Worm (Caenorhabditis elegans) whole organism, midembryonic: ENCODE results near the gene gst-9.
"Not testable (repeated sequence)": the region's sequence is repeated elsewhere in the genome, so short reads cannot be mapped to it uniquely, and the experiment has no call there.

Source experiments
- T22C8.4 ChIP-seq: fragments of 200-800 bp; sonication (Bioruptor generic); IDR thresholded peaks from 2 replicates; pipeline ENCODE4 v1.3.6; 2022; ENCODE audit warnings: missing genetic modification characterization, missing compliant biosample characterization
- cog-1 ChIP-seq: sonication (generic microtip); optimal IDR thresholded peaks from 2 replicates; lab custom pipeline; 2016; ENCODE audit warnings: missing genetic modification characterization, missing compliant biosample characterization
- flt-1 ChIP-seq: fragments of 200-800 bp; sonication (Bioruptor generic); IDR thresholded peaks from 2 replicates; pipeline ENCODE4 v1.3.6; 2022; ENCODE audit warnings: missing genetic modification characterization, missing compliant biosample characterization
- klf-2 ChIP-seq: fragments of 200-800 bp; sonication (Bioruptor generic); conservative IDR thresholded peaks from 2 replicates; pipeline ENCODE4 v1.3.6; 2022; ENCODE audit warnings: missing genetic modification reagents, missing genetic modification characterization, missing compliant biosample characterization
- med-1 ChIP-seq: sonication (generic microtip); optimal IDR thresholded peaks from 2 replicates; lab custom pipeline; 2017; ENCODE audit warnings: missing genetic modification characterization, mild to moderate bottlenecking, missing compliant biosample characterization, antibody characterized with exemption, missing genetic modification reagents; ENCODE audit not compliant: insufficient read depth
- ref-1 ChIP-seq: fragments of 200-800 bp; sonication (Bioruptor generic); conservative IDR thresholded peaks from 2 replicates; pipeline ENCODE4 v1.3.6; 2022; ENCODE audit warnings: missing genetic modification reagents, missing genetic modification characterization, missing compliant biosample characterization
- tab-1 ChIP-seq: fragments of 200-800 bp; sonication (Bioruptor generic); IDR thresholded peaks from 2 replicates; pipeline ENCODE4 v1.3.6; 2022; ENCODE audit warnings: missing genetic modification characterization, missing compliant biosample characterization
- ztf-23 ChIP-seq: fragments of 200-800 bp; sonication (Bioruptor generic); IDR thresholded peaks from 2 replicates; pipeline ENCODE4 v1.3.6; 2022; ENCODE audit warnings: missing genetic modification reagents, missing genetic modification characterization, missing compliant biosample characterization
- ztf-29 ChIP-seq: fragments of 200-800 bp; sonication (Bioruptor generic); IDR thresholded peaks from 2 replicates; pipeline ENCODE4 v1.3.6; 2022; ENCODE audit warnings: missing genetic modification reagents, missing genetic modification characterization, missing compliant biosample characterization

Gene gst-9

DNA sequence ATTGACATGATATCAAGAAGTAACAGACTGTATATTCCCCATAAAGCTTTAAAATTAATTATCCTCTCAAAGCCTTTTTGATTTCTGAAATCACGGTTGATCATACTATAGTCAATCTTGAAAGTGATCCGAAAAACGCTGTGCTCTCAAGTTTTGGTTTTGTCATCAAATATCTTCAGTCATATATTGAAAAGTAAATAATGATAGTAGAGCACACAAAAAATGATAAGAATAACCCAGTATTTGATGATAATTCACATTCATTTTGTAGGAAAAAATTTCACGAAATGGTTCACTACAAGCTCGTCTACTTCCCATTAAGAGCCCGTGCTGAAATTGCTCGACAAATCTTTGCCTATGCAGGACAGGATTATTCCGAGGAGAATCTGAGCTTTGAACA lies 11.8 kb upstream of the gst-9 start, which contains the start of gene gst-6:
Gene gst-6 (plus strand): TSS at position 263 of the 400 bp plus-strand sequence.
- TF ChIP-seq flt-1: no peak
- no peak for TF ChIP-seq ref-1 (GFP tag; lab: Robert Waterston, UW)
- no peak for TF ChIP-seq tab-1 (GFP tag; lab: Robert Waterston, UW)
- no peak for TF ChIP-seq T22C8.4 (GFP tag; lab: Robert Waterston, UW)
- no peak for TF ChIP-seq ztf-23 (GFP tag; lab: Robert Waterston, UW)
- TF ChIP-seq ztf-29: no peak
- TF ChIP-seq klf-2 (GFP tag; lab: Robert Waterston, UW): no peak
- TF ChIP-seq cog-1: no peak

DNA sequence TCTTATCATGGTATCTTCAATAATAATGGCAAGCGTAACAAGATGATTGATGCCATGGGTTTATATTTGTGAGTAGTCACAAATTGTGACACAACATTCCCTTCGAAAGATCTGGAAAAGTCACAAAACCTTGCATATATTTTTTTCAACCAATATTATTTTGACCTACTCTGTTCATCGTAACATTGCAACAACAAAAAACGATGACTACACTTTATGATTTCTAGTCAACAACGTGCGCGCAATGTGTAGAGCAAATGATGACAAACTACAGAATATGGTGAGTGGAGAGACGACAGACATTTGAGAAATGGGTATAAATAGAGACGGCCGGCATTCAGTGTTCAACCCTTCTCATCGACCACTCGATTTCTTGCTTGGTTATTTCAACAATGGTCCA lies 9.7 kb upstream of the gst-9 start, which contains the start of gene gst-7:
Gene gst-7 (plus strand): TSS at position 336 of the 400 bp plus-strand sequence.
- no peak for TF ChIP-seq T22C8.4 (GFP tag; lab: Robert Waterston, UW)
- no peak for TF ChIP-seq cog-1
- no peak for TF ChIP-seq ztf-29
- no peak for TF ChIP-seq med-1
- no peak for TF ChIP-seq ztf-23 (GFP tag; lab: Robert Waterston, UW)
- TF ChIP-seq ref-1 (GFP tag; lab: Robert Waterston, UW): no peak
- TF ChIP-seq tab-1 (GFP tag; lab: Robert Waterston, UW): no peak
- no peak for TF ChIP-seq flt-1
- TF ChIP-seq klf-2 (GFP tag; lab: Robert Waterston, UW): no peak

DNA sequence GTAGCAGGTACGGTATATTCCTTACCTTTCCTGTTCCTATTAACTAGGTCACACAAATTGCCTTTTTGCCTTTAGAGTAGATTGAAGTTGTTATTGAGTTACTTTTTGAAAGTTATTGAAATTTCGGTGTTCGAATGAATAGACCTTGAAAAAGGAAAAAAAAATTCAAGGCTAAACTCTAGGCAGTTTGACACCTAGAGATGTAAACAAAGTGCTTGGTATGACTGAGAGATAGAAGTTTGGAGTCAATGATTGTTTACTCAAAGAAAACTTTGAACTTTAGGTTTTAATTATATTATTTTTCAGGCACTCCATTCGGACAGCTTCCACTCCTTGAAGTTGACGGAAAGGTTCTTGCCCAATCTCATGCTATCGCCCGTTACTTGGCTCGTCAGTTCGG lies 8.9 kb upstream of the gst-9 start:
- TF ChIP-seq tab-1 (GFP tag; lab: Robert Waterston, UW) (no peak), ref-1 (GFP tag; lab: Robert Waterston, UW) (no peak), flt-1 (no peak), T22C8.4 (GFP tag; lab: Robert Waterston, UW) (no peak)

DNA sequence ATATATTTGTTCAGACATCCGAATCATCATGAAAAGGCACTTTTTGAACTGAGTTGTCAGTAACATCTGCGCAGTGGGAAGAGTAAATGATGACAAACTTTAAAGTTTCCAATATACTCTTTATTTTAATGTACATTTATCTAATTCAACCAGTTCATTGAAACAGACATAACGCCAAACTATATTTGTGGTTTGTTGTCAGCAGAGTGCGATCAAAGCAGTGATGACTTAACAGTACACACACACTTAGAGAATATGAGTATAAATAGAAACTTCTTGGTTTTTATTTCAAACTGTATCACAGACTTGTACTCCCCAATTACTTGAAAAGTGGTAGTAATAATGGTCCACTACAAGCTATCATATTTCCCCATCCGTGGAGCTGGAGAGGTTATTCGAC lies 8.0 kb upstream of the gst-9 start, which contains the start of gene gst-8:
Gene gst-8 (plus strand): TSS at position 301 of the 400 bp plus-strand sequence.
- TF ChIP-seq cog-1 (no peak), med-1 (no peak), ref-1 (GFP tag; lab: Robert Waterston, UW) (no peak), tab-1 (GFP tag; lab: Robert Waterston, UW) (no peak), ztf-29 (no peak), ztf-23 (GFP tag; lab: Robert Waterston, UW) (no peak), klf-2 (GFP tag; lab: Robert Waterston, UW) (no peak), T22C8.4 (GFP tag; lab: Robert Waterston, UW) (no peak), flt-1 (no peak)

DNA sequence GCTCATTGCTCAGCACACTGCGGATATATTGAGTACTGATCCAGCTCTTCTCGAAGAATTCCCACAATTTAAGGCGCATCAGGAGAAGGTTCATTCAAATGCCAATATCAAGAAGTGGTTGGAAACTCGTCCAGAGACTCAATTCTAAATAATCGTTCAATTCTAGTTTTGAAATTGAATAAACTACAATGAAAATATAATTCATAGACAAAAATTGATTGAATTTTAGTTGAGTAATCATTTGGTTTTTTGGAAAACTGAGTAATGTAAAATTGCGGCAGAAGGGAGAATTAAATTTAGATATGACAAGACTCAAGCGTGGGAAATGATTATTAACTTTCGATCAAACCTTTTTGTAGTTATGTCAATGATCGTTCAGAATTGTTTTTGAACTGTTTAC lies 7.0 kb upstream of the gst-9 start:
- no peak for TF ChIP-seq T22C8.4 (GFP tag; lab: Robert Waterston, UW)
- TF ChIP-seq med-1: no peak

DNA sequence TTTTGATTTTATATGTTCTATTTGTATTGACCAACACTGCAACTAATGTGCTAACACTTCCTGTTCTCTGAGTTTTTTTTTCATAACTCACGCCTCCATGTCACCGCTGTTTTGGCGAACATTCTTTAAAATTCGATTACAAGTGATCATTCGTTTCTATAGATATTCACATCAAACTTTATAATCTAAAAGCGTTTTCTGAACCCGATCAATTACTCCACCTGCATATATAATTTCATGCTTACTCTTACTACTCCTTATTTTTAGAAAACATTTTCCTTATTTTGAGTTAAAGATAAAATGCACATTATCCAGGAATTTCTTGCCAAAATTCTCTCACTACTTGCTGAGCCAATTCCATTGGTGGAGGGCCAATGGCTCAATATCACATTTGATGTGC lies 5.4 kb upstream of the gst-9 start, which contains the start of gene R05F9.7:
Gene R05F9.7 (plus strand): TSS at position 301 of the 400 bp plus-strand sequence.
- TF ChIP-seq ztf-23 (GFP tag; lab: Robert Waterston, UW) (no peak), flt-1 (no peak), med-1 (no peak), T22C8.4 (GFP tag; lab: Robert Waterston, UW) (no peak), cog-1 (no peak), ztf-29 (no peak), ref-1 (GFP tag; lab: Robert Waterston, UW) (no peak), tab-1 (GFP tag; lab: Robert Waterston, UW) (no peak), klf-2 (GFP tag; lab: Robert Waterston, UW) (no peak)

DNA sequence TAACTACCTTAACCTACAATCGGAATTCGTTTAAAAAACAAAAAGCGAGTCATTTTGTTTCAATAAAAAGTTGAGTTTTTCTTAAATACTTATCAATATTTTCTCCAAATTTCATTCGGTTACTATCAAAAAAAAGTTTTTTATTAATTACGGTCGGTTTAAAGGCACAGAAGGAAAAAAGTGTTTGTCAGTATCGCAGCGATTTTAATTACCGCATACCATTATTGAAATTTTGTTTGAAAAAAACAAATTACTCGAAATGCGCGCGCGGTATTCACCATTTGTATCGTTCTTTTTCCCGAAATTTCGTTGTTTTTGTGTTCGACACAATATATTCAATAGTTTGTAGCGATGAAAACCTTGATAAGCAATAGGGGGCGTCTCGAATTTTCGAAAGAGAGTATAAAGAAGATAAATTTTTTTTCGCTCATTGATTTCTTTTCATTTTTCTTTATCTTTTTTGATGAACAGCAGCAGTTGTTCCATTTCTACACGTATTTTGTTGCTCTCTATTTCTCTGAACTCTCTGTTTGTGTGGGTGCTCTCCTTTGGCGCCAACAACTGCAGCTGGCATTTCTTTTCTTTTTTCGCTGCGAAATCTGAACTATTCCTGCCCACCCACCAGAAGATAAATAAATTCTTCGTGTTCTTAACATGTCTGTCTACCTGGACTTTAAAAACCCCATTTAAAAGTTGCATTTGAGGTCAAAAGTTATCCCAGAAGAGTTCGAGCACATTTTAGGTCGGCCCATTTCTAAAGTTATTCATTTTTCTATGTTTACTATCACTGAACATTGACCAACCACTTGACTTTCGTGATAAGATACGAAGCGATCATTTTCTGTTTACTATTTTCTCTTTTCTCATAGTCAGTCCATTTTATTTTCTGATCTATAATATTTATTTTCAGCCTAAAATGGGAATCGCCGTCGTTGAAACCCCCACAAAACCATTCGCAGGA lies 2.6 kb upstream of the gst-9 start, which contains the start of gene pgm-1:
Gene pgm-1 (plus strand): TSS at position 911 of the 961 bp plus-strand sequence.
- TF ChIP-seq flt-1 (no peak), med-1 (no peak), ztf-23 (GFP tag; lab: Robert Waterston, UW) (no peak), cog-1 (no peak), ztf-29 (no peak), T22C8.4 (GFP tag; lab: Robert Waterston, UW) (no peak), tab-1 (GFP tag; lab: Robert Waterston, UW) (no peak), ref-1 (GFP tag; lab: Robert Waterston, UW) (no peak), klf-2 (GFP tag; lab: Robert Waterston, UW) (no peak)

DNA sequence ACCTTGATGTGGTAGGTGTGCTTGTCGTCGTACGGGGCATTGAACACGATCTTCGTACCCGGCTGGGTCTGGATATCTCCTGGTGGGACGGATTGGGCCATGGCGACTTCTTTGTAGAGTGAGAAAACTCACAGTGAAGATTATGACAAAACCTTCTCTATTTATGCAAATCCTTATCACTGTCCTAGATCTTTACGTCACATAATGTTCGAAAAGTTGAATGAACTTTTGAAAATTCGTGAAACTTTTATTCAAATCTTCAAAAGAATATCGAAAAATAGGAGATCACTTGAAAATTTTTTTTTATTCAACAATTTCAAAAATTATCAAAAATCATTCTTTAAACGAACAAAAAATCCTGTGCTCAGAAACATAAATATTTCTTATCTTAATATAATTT lies 1.2 kb downstream of the gst-9 start, which contains the start of gene msp-33:
Gene msp-33 (minus strand): TSS at position 101 of the 400 bp plus-strand sequence.
- TF ChIP-seq flt-1: no peak
- no peak for TF ChIP-seq ztf-23 (GFP tag; lab: Robert Waterston, UW)
- no peak for TF ChIP-seq ztf-29
- no peak for TF ChIP-seq klf-2 (GFP tag; lab: Robert Waterston, UW)
- TF ChIP-seq ref-1 (GFP tag; lab: Robert Waterston, UW): no peak
- TF ChIP-seq tab-1 (GFP tag; lab: Robert Waterston, UW): no peak
- TF ChIP-seq med-1: no peak
- no peak for TF ChIP-seq T22C8.4 (GFP tag; lab: Robert Waterston, UW)

DNA sequence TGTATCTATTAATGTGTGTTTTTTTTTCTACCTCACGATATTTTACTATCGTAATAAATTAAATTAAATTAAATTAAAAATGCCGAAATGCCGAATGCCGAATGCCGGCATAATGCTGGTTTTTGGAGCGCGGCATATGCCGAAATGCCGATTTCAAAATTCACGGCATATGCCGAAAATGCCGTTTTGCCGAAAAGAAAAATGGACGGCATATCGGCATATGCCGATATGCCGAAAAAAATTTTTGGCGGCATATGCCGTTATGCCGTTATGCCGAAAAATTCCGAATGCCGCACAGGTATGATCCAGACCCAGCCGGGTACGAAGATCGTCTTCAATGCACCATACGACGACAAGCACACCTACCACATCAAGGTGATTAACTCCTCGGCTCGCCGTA lies 7.1 kb downstream of the gst-9 start, which contains the start of gene msp-32:
Gene msp-32 (plus strand): TSS at position 301 of the 400 bp plus-strand sequence.
- TF ChIP-seq ref-1 (GFP tag; lab: Robert Waterston, UW); flt-1; T22C8.4 (GFP tag; lab: Robert Waterston, UW): not testable (repeated sequence)

DNA sequence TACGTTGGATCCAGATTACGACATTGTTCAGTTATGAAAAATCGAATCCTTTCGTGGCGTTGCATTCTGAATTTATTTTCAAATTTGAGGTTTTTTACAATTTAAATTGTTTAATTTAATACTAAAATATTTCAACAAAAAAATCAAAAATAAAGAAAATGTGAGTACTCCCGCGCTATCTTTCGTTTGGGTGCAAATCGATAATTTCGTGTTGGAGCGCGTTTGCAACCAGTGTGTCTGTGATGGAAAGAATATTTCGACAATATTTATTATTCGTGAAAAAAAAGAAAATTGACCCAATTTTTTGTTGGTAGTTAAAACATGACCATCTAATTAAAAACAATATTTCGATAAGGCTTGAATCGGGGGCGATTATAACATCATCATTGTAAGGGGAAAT lies 10.7 kb downstream of the gst-9 start, which contains the start of gene R05F9.9:
Gene R05F9.9 (minus strand): TSS at position 66 of the 400 bp plus-strand sequence.
- TF ChIP-seq tab-1 (GFP tag; lab: Robert Waterston, UW): no peak
- no peak for TF ChIP-seq klf-2 (GFP tag; lab: Robert Waterston, UW)
- peak; percentile 80 for TF ChIP-seq T22C8.4 (GFP tag; lab: Robert Waterston, UW)
- no peak for TF ChIP-seq ztf-23 (GFP tag; lab: Robert Waterston, UW)
